Fruit fly (Drosophila melanogaster) whole organism, embryonic: ENCODE data around the gene CG12420.

Experiments
- ATbp ChIP-seq: fragments of 200-800 bp; sonication (Bioruptor generic); optimal IDR thresholded peaks from 2 replicates; lab custom pipeline; 2017; ENCODE audit warnings: missing biosample characterization, mild to moderate bottlenecking, missing genetic modification characterization, missing genetic modification reagents
- Atf6 ChIP-seq: fragments of 200-800 bp; sonication (Bioruptor generic); IDR thresholded peaks from 2 replicates; pipeline ENCODE4 v1.3.6; 2022; ENCODE audit warnings: missing biosample characterization, missing genetic modification characterization
- CG10366 ChIP-seq: fragments of 200-800 bp; sonication (Bioruptor generic); IDR thresholded peaks from 2 replicates; pipeline ENCODE4 v1.3.6; 2022; ENCODE audit warnings: missing biosample characterization, missing genetic modification characterization
- CG11560 ChIP-seq: fragments of 200-800 bp; sonication (Bioruptor generic); IDR thresholded peaks from 3 replicates; pipeline ENCODE4 v1.3.6; 2022; ENCODE audit warnings: missing biosample characterization, missing genetic modification characterization
- CG11696 ChIP-seq: fragments of 200-800 bp; sonication (Bioruptor generic); IDR thresholded peaks from 2 replicates; pipeline ENCODE4 v1.3.6; 2022; ENCODE audit warnings: missing biosample characterization, missing genetic modification characterization
- CG12219 ChIP-seq: fragments of 200-800 bp; sonication (Bioruptor generic); optimal IDR thresholded peaks from 3 replicates; lab custom pipeline; 2018; ENCODE audit warnings: missing biosample characterization, mild to moderate bottlenecking, missing genetic modification characterization
- CG12744 ChIP-seq: fragments of 200-800 bp; sonication (Bioruptor generic); optimal IDR thresholded peaks from 2 replicates; lab custom pipeline; 2016; ENCODE audit warnings: missing biosample characterization, missing genetic modification characterization
- CG13287 ChIP-seq: fragments of 200-800 bp; sonication (Bioruptor generic); IDR thresholded peaks from 2 replicates; pipeline ENCODE4 v1.3.6; 2022; ENCODE audit warnings: missing biosample characterization, missing genetic modification characterization; ENCODE audit not compliant: partially characterized antibody
- CG14050 ChIP-seq: fragments of 200-800 bp; sonication (Bioruptor generic); IDR thresholded peaks from 3 replicates; pipeline ENCODE4 v1.3.6; 2022; ENCODE audit warnings: missing biosample characterization, missing genetic modification characterization
- CG16815 ChIP-seq: fragments of 200-800 bp; sonication (Bioruptor generic); optimal IDR thresholded peaks from 3 replicates; lab custom pipeline; 2017; ENCODE audit warnings: missing biosample characterization, mild to moderate bottlenecking, missing genetic modification characterization
- CG1832 ChIP-seq: fragments of 200-800 bp; sonication (Bioruptor generic); optimal IDR thresholded peaks from 2 replicates; lab custom pipeline; 2017; ENCODE audit warnings: missing biosample characterization, mild to moderate bottlenecking, missing genetic modification characterization, inconsistent platforms
- CG2129 ChIP-seq: fragments of 200-800 bp; sonication (Bioruptor generic); IDR thresholded peaks from 2 replicates; pipeline ENCODE4 v1.3.6; 2022; ENCODE audit warnings: missing biosample characterization, missing genetic modification characterization; ENCODE audit not compliant: partially characterized antibody
- CG2889 ChIP-seq: fragments of 200-800 bp; sonication (Bioruptor generic); IDR thresholded peaks from 3 replicates; pipeline ENCODE4 v1.3.6; 2022; ENCODE audit warnings: missing biosample characterization, missing genetic modification characterization
- CG30020 ChIP-seq: fragments of 200-800 bp; optimal IDR thresholded peaks from 2 replicates; lab custom pipeline; 2019; ENCODE audit warnings: missing biosample characterization, mild to moderate bottlenecking, missing genetic modification characterization, moderate library complexity
- CG31365 ChIP-seq: fragments of 200-800 bp; sonication (Bioruptor generic); optimal IDR thresholded peaks from 2 replicates; lab custom pipeline; 2018; ENCODE audit warnings: missing biosample characterization, mild to moderate bottlenecking, missing genetic modification characterization
- CG32767 ChIP-seq: fragments of 200-800 bp; sonication (Bioruptor generic); IDR thresholded peaks from 2 replicates; pipeline ENCODE4 v1.3.6; 2022; ENCODE audit warnings: missing biosample characterization, missing genetic modification characterization
- CG32772 ChIP-seq: fragments of 200-800 bp; sonication (Bioruptor generic); IDR thresholded peaks from 2 replicates; pipeline ENCODE4 v1.3.6; 2022; ENCODE audit warnings: missing biosample characterization, missing genetic modification characterization
- CG33213 ChIP-seq: fragments of 200-800 bp; sonication (Bioruptor generic); optimal IDR thresholded peaks from 3 replicates; lab custom pipeline; 2016; ENCODE audit warnings: missing biosample characterization, missing genetic modification characterization
- CG5245 ChIP-seq: fragments of 200-800 bp; sonication (Bioruptor generic); optimal IDR thresholded peaks from 3 replicates; lab custom pipeline; 2016; ENCODE audit warnings: missing biosample characterization, missing genetic modification characterization
- CG7357 ChIP-seq: fragments of 200-800 bp; sonication (Bioruptor generic); IDR thresholded peaks from 3 replicates; pipeline ENCODE4 v1.3.6; 2022; ENCODE audit warnings: missing biosample characterization, missing genetic modification characterization
- Elba2 ChIP-seq: fragments of 200-800 bp; sonication (Bioruptor generic); optimal IDR thresholded peaks from 3 replicates; lab custom pipeline; 2016; ENCODE audit warnings: missing biosample characterization, missing genetic modification characterization
- GATAe ChIP-seq: fragments of 200-800 bp; sonication (Bioruptor generic); conservative IDR thresholded peaks from 2 replicates; pipeline ENCODE4 v1.3.6; 2022; ENCODE audit warnings: missing biosample characterization, missing genetic modification characterization
- Jarid2 ChIP-seq: fragments of 200-800 bp; sonication (Bioruptor generic); optimal IDR thresholded peaks from 3 replicates; lab custom pipeline; 2017; ENCODE audit warnings: mild to moderate bottlenecking, missing biosample characterization, missing genetic modification reagents, missing genetic modification characterization
- Kr ChIP-seq: fragments of 200-800 bp; sonication (Bioruptor generic); optimal IDR thresholded peaks from 2 replicates; lab custom pipeline; 2017; ENCODE audit warnings: missing biosample characterization, mild to moderate bottlenecking, missing genetic modification characterization
- Lim3 ChIP-seq: fragments of 200-800 bp; sonication (Bioruptor generic); IDR thresholded peaks from 2 replicates; pipeline ENCODE4 v1.3.6; 2022; ENCODE audit warnings: missing biosample characterization, missing genetic modification characterization
- Lpt ChIP-seq: fragments of >200 bp; optimal IDR thresholded peaks from 2 replicates; lab custom pipeline; 2018; ENCODE audit warnings: missing biosample characterization, missing genetic modification characterization
- MBD-R2 ChIP-seq: fragments of 200-800 bp; sonication (Bioruptor generic); IDR thresholded peaks from 2 replicates; pipeline ENCODE4 v1.3.6; 2022; ENCODE audit warnings: missing biosample characterization, missing genetic modification characterization
- MTF-1 ChIP-seq: fragments of 200-800 bp; sonication (Bioruptor generic); optimal IDR thresholded peaks from 2 replicates; lab custom pipeline; 2018; ENCODE audit warnings: missing biosample characterization, mild to moderate bottlenecking, missing genetic modification characterization, borderline replicate concordance
- YL-1 ChIP-seq: fragments of 200-800 bp; sonication (Bioruptor generic); optimal IDR thresholded peaks from 3 replicates; lab custom pipeline; 2017; ENCODE audit warnings: missing biosample characterization, mild to moderate bottlenecking, missing genetic modification characterization
- ap ChIP-seq: fragments of 200-800 bp; sonication (Bioruptor generic); IDR thresholded peaks from 2 replicates; pipeline ENCODE4 v1.3.6; 2022; ENCODE audit warnings: missing biosample characterization, missing genetic modification characterization
- bab2 ChIP-seq: fragments of 200-800 bp; sonication (Bioruptor generic); optimal IDR thresholded peaks from 2 replicates; lab custom pipeline; 2016; ENCODE audit warnings: missing biosample characterization, missing genetic modification characterization
- bbx ChIP-seq: fragments of 200-800 bp; sonication (Bioruptor generic); IDR thresholded peaks from 2 replicates; pipeline ENCODE4 v1.3.6; 2022; ENCODE audit warnings: missing biosample characterization, missing genetic modification characterization; ENCODE audit not compliant: partially characterized antibody
- bcd ChIP-seq: fragments of 200-800 bp; sonication (Bioruptor generic); optimal IDR thresholded peaks from 2 replicates; lab custom pipeline; 2017; ENCODE audit warnings: missing biosample characterization, mild to moderate bottlenecking, missing genetic modification characterization
- jigr1 ChIP-seq: fragments of 200-800 bp; sonication (Bioruptor generic); IDR thresholded peaks from 3 replicates; pipeline ENCODE4 v1.3.6; 2022; ENCODE audit warnings: missing biosample characterization, missing genetic modification characterization
- jumu ChIP-seq: fragments of 200-800 bp; sonication (Bioruptor generic); optimal IDR thresholded peaks from 3 replicates; lab custom pipeline; 2016; ENCODE audit warnings: missing biosample characterization, missing genetic modification characterization
- kni ChIP-seq: fragments of 200-800 bp; sonication (Bioruptor generic); optimal IDR thresholded peaks from 3 replicates; lab custom pipeline; 2017; ENCODE audit warnings: mild to moderate bottlenecking, missing biosample characterization, missing genetic modification reagents, missing genetic modification characterization
- knrl ChIP-seq: fragments of 200-800 bp; sonication (Bioruptor generic); IDR thresholded peaks from 3 replicates; pipeline ENCODE4 v1.3.6; 2022; ENCODE audit warnings: missing biosample characterization, missing genetic modification characterization; ENCODE audit not compliant: partially characterized antibody
- lab ChIP-seq: fragments of 200-800 bp; sonication (Bioruptor generic); optimal IDR thresholded peaks from 3 replicates; lab custom pipeline; 2017; ENCODE audit warnings: missing biosample characterization, missing genetic modification characterization, mild to moderate bottlenecking, moderate library complexity, missing genetic modification reagents
- mirr ChIP-seq: fragments of 200-800 bp; sonication (Bioruptor generic); optimal IDR thresholded peaks from 3 replicates; lab custom pipeline; 2018; ENCODE audit warnings: missing biosample characterization, mild to moderate bottlenecking, missing genetic modification characterization
- nom ChIP-seq: fragments of 200-800 bp; sonication (Bioruptor generic); optimal IDR thresholded peaks from 2 replicates; lab custom pipeline; 2017; ENCODE audit warnings: missing biosample characterization, missing genetic modification characterization, mild to moderate bottlenecking, moderate library complexity, missing genetic modification reagents
- pan ChIP-seq, 4 experiments: fragments of >200 bp in 3 of 4; fragments of 200-800 bp in 1 of 4; sonication (Bioruptor generic) in 1 of 4; optimal IDR thresholded peaks in 3 of 4; IDR thresholded peaks in 1 of 4; 2 replicates each; pipeline versions ENCODE4 v1.3.6 to Lab custom; 2017 to 2022; ENCODE audit warnings: missing biosample characterization in 2 of 4, missing genetic modification characterization in 2 of 4, mixed read lengths in 1 of 4
- prd ChIP-seq, 3 experiments: fragments of >200 bp in 2 of 3; fragments of 200-800 bp in 1 of 3; sonication (Bioruptor generic) in 1 of 3; optimal IDR thresholded peaks in 2 of 3; IDR thresholded peaks in 1 of 3; 2 replicates in 2 of 3; 3 replicates in 1 of 3; pipeline versions ENCODE4 v1.3.6 to Lab custom; 2017 to 2022; ENCODE audit warnings: missing biosample characterization in 1 of 3, missing genetic modification characterization in 1 of 3
- run ChIP-seq: fragments of 200-800 bp; sonication (Bioruptor generic); optimal IDR thresholded peaks from 3 replicates; lab custom pipeline; 2018; ENCODE audit warnings: missing biosample characterization, mild to moderate bottlenecking, missing genetic modification characterization
- slbo ChIP-seq: fragments of 200-800 bp; sonication (Bioruptor generic); IDR thresholded peaks from 2 replicates; pipeline ENCODE4 v1.3.6; 2022; ENCODE audit warnings: missing biosample characterization, missing genetic modification characterization
- tna ChIP-seq: fragments of 200-800 bp; sonication (Bioruptor generic); IDR thresholded peaks from 2 replicates; pipeline ENCODE4 v1.3.6; 2022; ENCODE audit warnings: missing biosample characterization, missing genetic modification characterization; ENCODE audit not compliant: partially characterized antibody
- tx ChIP-seq: fragments of 200-800 bp; sonication (Bioruptor generic); optimal IDR thresholded peaks from 2 replicates; lab custom pipeline; 2016; ENCODE audit warnings: missing biosample characterization, missing genetic modification characterization
- unc-4 ChIP-seq: fragments of 200-800 bp; sonication (Bioruptor generic); IDR thresholded peaks from 2 replicates; pipeline ENCODE4 v1.3.6; 2022; ENCODE audit warnings: missing biosample characterization, missing genetic modification characterization; ENCODE audit not compliant: partially characterized antibody
- vvl ChIP-seq: fragments of 200-800 bp; sonication (Bioruptor generic); IDR thresholded peaks from 2 replicates; pipeline ENCODE4 v1.3.6; 2022; ENCODE audit warnings: missing biosample characterization, missing genetic modification characterization
- wor ChIP-seq: fragments of 200-800 bp; sonication (Bioruptor generic); IDR thresholded peaks from 2 replicates; pipeline ENCODE4 v1.3.6; 2022; ENCODE audit warnings: missing biosample characterization, missing genetic modification characterization

Gene CG12420

dm6 chr3R:10213430-10213829 is 9.1 kb upstream of the CG12420 start (continued):
- TF ChIP-seq MTF-1 (GFP tag; lab: Kevin White, UChicago) (peak; percentile 16), Kr (GFP tag; lab: Kevin White, UChicago) (no peak), unc-4 (GFP tag; lab: Robert Waterston, UW) (no peak), ATbp (GFP tag; lab: Kevin White, UChicago) (peak; percentile 77), Jarid2 (GFP tag; lab: Kevin White, UChicago) (peak; percentile 40), CG32767 (GFP tag; lab: Robert Waterston, UW) (peak; percentile 75; the same call in 1 of the 2 replicates), CG14050 (GFP tag; lab: Robert Waterston, UW) (peak; percentile 61; the same call in 2 of the 3 replicates), Atf6 (GFP tag; lab: Robert Waterston, UW) (no peak; the same call in 1 of the 2 replicates), CG2129 (GFP tag; lab: Robert Waterston, UW) (no peak), run (tag; lab: Kevin White, UChicago) (peak; percentile 26), CG1832 (no peak), CG16815 (peak; percentile 25), CG11696 (GFP tag; lab: Robert Waterston, UW) (peak; percentile 54; the same call in 1 of the 2 replicates), CG7357 (peak; percentile 51; the same call in 1 of the 3 replicates), CG31365 (tag; lab: Kevin White, UChicago) (no peak), CG10366 (GFP tag; lab: Robert Waterston, UW) (peak; percentile 69), bcd (peak; percentile 66), prd (optimal IDR thresholded peaks at IDR 0.05; lab: Kevin White, UChicago) (no peak), prd (GFP tag; IDR thresholded peaks at IDR 0.05; lab: Robert Waterston, UW) (peak; percentile 84), CG2889 (GFP tag; lab: Robert Waterston, UW) (0 out of 3 replicates have a peak, but pooled peaks have one; percentile 57), YL-1 (no peak), lab (GFP tag; lab: Kevin White, UChicago) (peak; percentile 74), CG12219 (GFP tag; lab: Kevin White, UChicago) (peak; percentile 49), jigr1 (GFP tag; lab: Robert Waterston, UW) (no peak), GATAe (no peak), bab2 (GFP tag; lab: Kevin White, UChicago) (no peak), slbo (GFP tag; lab: Robert Waterston, UW) (peak; percentile 64), CG11560 (tag; lab: Robert Waterston, UW) (no peak), nom (GFP tag; lab: Kevin White, UChicago) (no peak), CG32772 (GFP tag; lab: Robert Waterston, UW) (peak; percentile 81), vvl (GFP tag; lab: Robert Waterston, UW) (peak; percentile 89), CG13287 (no peak), Lpt (GFP tag; lab: Kevin White, UChicago) (no peak), Elba2 (no peak), knrl (no peak), kni (no peak), tna (GFP tag; lab: Robert Waterston, UW) (no peak), CG30020 (tag; lab: Kevin White, UChicago) (no peak), tx (no peak), Lim3 (peak; percentile 59; the same call in 1 of the 2 replicates), CG33213 (GFP tag; lab: Kevin White, UChicago) (no peak), CG5245 (peak; percentile 36), pan (optimal IDR thresholded peaks at IDR 0.05; lab: Kevin White, UChicago) (no peak), pan (GFP tag; optimal IDR thresholded peaks at IDR 0.05 in 1 of 2, IDR thresholded peaks at IDR 0.05 in 1 of 2) (peak in 1 of 2 experiments; percentile 78), MBD-R2 (no peak), mirr (GFP tag; lab: Kevin White, UChicago) (no peak), bbx (GFP tag; lab: Robert Waterston, UW) (no peak), CG12744 (GFP tag; lab: Kevin White, UChicago) (no peak), wor (peak; percentile 73), jumu (no peak), ap (GFP tag; lab: Robert Waterston, UW) (peak; percentile 62)
